Worm (Caenorhabditis elegans): Measurements from ENCODE around the gene F26D2.14.

ce11 chrV:16480919-16481630, 45.4 kb downstream of the F26D2.14 start, which contains the start of the genes F57E7.4 and spig-6:
- no peak for TF ChIP-seq T22C8.4 (GFP tag; IDR thresholded peaks at IDR 0.05)
- no peak for TF ChIP-seq cog-1 (tag; optimal IDR thresholded peaks at IDR 0.05)
- TF ChIP-seq flt-1 (GFP tag; IDR thresholded peaks at IDR 0.05) = no peak
- TF ChIP-seq med-1 (GFP tag; optimal IDR thresholded peaks at IDR 0.05; ENCODE audit: insufficient read depth) = no peak
- TF ChIP-seq klf-2 (GFP tag; conservative IDR thresholded peaks at IDR 0.05) = no peak
- no peak for TF ChIP-seq ref-1 (GFP tag; conservative IDR thresholded peaks at IDR 0.05)
- TF ChIP-seq ztf-23 (GFP tag; IDR thresholded peaks at IDR 0.05) = no peak

Data from whole organism, midembryonic.